Fruit fly (Drosophila melanogaster) whole organism, embryonic: Measurements from ENCODE around the gene snu.

Source experiments
- Adf1 ChIP-seq: fragments of 200-800 bp; sonication (Bioruptor generic); IDR thresholded peaks from 2 replicates; pipeline ENCODE4 v1.3.6; 2022; ENCODE audit warnings: missing biosample characterization, missing genetic modification characterization
- Asciz ChIP-seq: fragments of 200-800 bp; sonication (Bioruptor generic); optimal IDR thresholded peaks from 2 replicates; lab custom pipeline; 2017; ENCODE audit warnings: missing biosample characterization, mild to moderate bottlenecking, missing genetic modification characterization, missing genetic modification reagents
- C15 ChIP-seq: fragments of 200-800 bp; sonication (Bioruptor generic); IDR thresholded peaks from 3 replicates; pipeline ENCODE4 v1.3.6; 2022; ENCODE audit warnings: missing biosample characterization, missing genetic modification characterization
- CG1233 ChIP-seq: fragments of 200-800 bp; sonication (Bioruptor generic); optimal IDR thresholded peaks from 4 replicates; lab custom pipeline; 2018; ENCODE audit warnings: missing biosample characterization, mild to moderate bottlenecking, missing genetic modification characterization
- CG18262 ChIP-seq: fragments of 200-800 bp; optimal IDR thresholded peaks from 3 replicates; lab custom pipeline; 2019; ENCODE audit warnings: missing biosample characterization, mild to moderate bottlenecking, missing genetic modification characterization, moderate library complexity
- CG2116 ChIP-seq: fragments of 200-800 bp; sonication (Bioruptor generic); optimal IDR thresholded peaks from 3 replicates; lab custom pipeline; 2018; ENCODE audit warnings: missing biosample characterization, mild to moderate bottlenecking, missing genetic modification characterization
- CG2678 ChIP-seq: fragments of 200-800 bp; sonication (Bioruptor generic); optimal IDR thresholded peaks from 3 replicates; lab custom pipeline; 2019; ENCODE audit warnings: missing biosample characterization, mild to moderate bottlenecking, missing genetic modification characterization, moderate library complexity
- CG2712 ChIP-seq: fragments of 200-800 bp; optimal IDR thresholded peaks from 3 replicates; lab custom pipeline; 2019; ENCODE audit warnings: missing biosample characterization, mild to moderate bottlenecking, missing genetic modification characterization, moderate library complexity
- CG31224 ChIP-seq: fragments of 200-800 bp; sonication (Bioruptor generic); IDR thresholded peaks from 2 replicates; pipeline ENCODE4 v1.3.6; 2022; ENCODE audit warnings: missing biosample characterization, missing genetic modification characterization
- CG31388 ChIP-seq: fragments of 200-800 bp; sonication (Bioruptor generic); optimal IDR thresholded peaks from 2 replicates; lab custom pipeline; 2016; ENCODE audit warnings: missing biosample characterization, missing genetic modification characterization
- CG33213 ChIP-seq: fragments of 200-800 bp; sonication (Bioruptor generic); optimal IDR thresholded peaks from 3 replicates; lab custom pipeline; 2016; ENCODE audit warnings: missing biosample characterization, missing genetic modification characterization
- CG6272 ChIP-seq: fragments of 200-800 bp; sonication (Bioruptor generic); IDR thresholded peaks from 2 replicates; pipeline ENCODE4 v1.3.6; 2022; ENCODE audit warnings: missing biosample characterization, missing genetic modification characterization
- CG6791 ChIP-seq: fragments of 200-800 bp; sonication (Bioruptor generic); IDR thresholded peaks from 3 replicates; pipeline ENCODE4 v1.3.6; 2022; ENCODE audit warnings: missing biosample characterization, missing genetic modification characterization; ENCODE audit not compliant: partially characterized antibody
- CG6854 ChIP-seq: fragments of 200-800 bp; sonication (Bioruptor generic); optimal IDR thresholded peaks from 3 replicates; lab custom pipeline; 2017; ENCODE audit warnings: missing biosample characterization, mild to moderate bottlenecking, missing genetic modification characterization
- CG7963 ChIP-seq: fragments of 200-800 bp; sonication (Bioruptor generic); IDR thresholded peaks from 3 replicates; pipeline ENCODE4 v1.3.6; 2022; ENCODE audit warnings: missing biosample characterization, missing genetic modification characterization; ENCODE audit not compliant: partially characterized antibody
- CG8290 ChIP-seq, 3 experiments: fragments of 200-800 bp; sonication (Bioruptor generic); optimal IDR thresholded peaks; 2 replicates each; lab custom pipeline; 2016 to 2019; ENCODE audit warnings: missing biosample characterization in 3 of 3, missing genetic modification characterization in 3 of 3, mild to moderate bottlenecking in 2 of 3, moderate library complexity in 1 of 3
- CG9727 ChIP-seq: fragments of 200-800 bp; sonication (Bioruptor generic); optimal IDR thresholded peaks from 3 replicates; lab custom pipeline; 2017; ENCODE audit warnings: missing biosample characterization, mild to moderate bottlenecking, missing genetic modification characterization
- CG9797 ChIP-seq: fragments of 200-800 bp; sonication (Bioruptor generic); optimal IDR thresholded peaks from 3 replicates; lab custom pipeline; 2018; ENCODE audit warnings: missing biosample characterization, mild to moderate bottlenecking, missing genetic modification characterization
- E2f1 ChIP-seq: fragments of 200-800 bp; sonication (Bioruptor generic); IDR thresholded peaks from 2 replicates; pipeline ENCODE4 v1.3.6; 2022; ENCODE audit warnings: missing biosample characterization, missing genetic modification characterization
- Elba2 ChIP-seq: fragments of 200-800 bp; sonication (Bioruptor generic); optimal IDR thresholded peaks from 3 replicates; lab custom pipeline; 2016; ENCODE audit warnings: missing biosample characterization, missing genetic modification characterization
- GATAe ChIP-seq: fragments of 200-800 bp; sonication (Bioruptor generic); conservative IDR thresholded peaks from 2 replicates; pipeline ENCODE4 v1.3.6; 2022; ENCODE audit warnings: missing biosample characterization, missing genetic modification characterization
- Hmx ChIP-seq: fragments of 200-800 bp; sonication (Bioruptor generic); optimal IDR thresholded peaks from 2 replicates; lab custom pipeline; 2016; ENCODE audit warnings: missing biosample characterization, missing genetic modification characterization
- Hr3 ChIP-seq: fragments of 200-800 bp; sonication (Bioruptor generic); optimal IDR thresholded peaks from 3 replicates; lab custom pipeline; 2016; ENCODE audit warnings: missing biosample characterization, missing genetic modification characterization
- Hr78 ChIP-seq, 2 experiments: fragments of 200-800 bp in 1 of 2; fragments of >200 bp in 1 of 2; sonication (Bioruptor generic) in 1 of 2; optimal IDR thresholded peaks; 2 replicates each; lab custom pipeline; 2017 to 2019; ENCODE audit warnings: missing biosample characterization in 2 of 2, missing genetic modification characterization in 2 of 2, mild to moderate bottlenecking in 1 of 2, moderate library complexity in 1 of 2
- Jarid2 ChIP-seq: fragments of 200-800 bp; sonication (Bioruptor generic); optimal IDR thresholded peaks from 3 replicates; lab custom pipeline; 2017; ENCODE audit warnings: mild to moderate bottlenecking, missing biosample characterization, missing genetic modification reagents, missing genetic modification characterization
- Med ChIP-seq: fragments of 200-800 bp; sonication (Bioruptor generic); peaks from one replicate; lab custom pipeline; 2016; ENCODE audit warnings: missing biosample characterization, missing genetic modification characterization, mild to moderate bottlenecking, inconsistent platforms, moderate library complexity
- NC2α ChIP-seq: fragments of 200-800 bp; sonication (Bioruptor generic); optimal IDR thresholded peaks from 2 replicates; lab custom pipeline; 2016; ENCODE audit warnings: missing biosample characterization, missing genetic modification characterization
- Nf-YB ChIP-seq: fragments of 200-800 bp; sonication (Bioruptor generic); optimal IDR thresholded peaks from 3 replicates; lab custom pipeline; 2019; ENCODE audit warnings: missing biosample characterization, mild to moderate bottlenecking, missing genetic modification characterization, moderate library complexity
- NfI ChIP-seq: fragments of 200-800 bp; sonication (Bioruptor generic); optimal IDR thresholded peaks from 3 replicates; lab custom pipeline; 2018; ENCODE audit warnings: missing biosample characterization, mild to moderate bottlenecking, missing genetic modification characterization, moderate library complexity
- Oli ChIP-seq: fragments of 200-800 bp; sonication (Bioruptor generic); optimal IDR thresholded peaks from 2 replicates; lab custom pipeline; 2018; ENCODE audit warnings: missing biosample characterization, mild to moderate bottlenecking, missing genetic modification characterization, moderate library complexity
- Opbp ChIP-seq: fragments of 200-800 bp; sonication (Bioruptor generic); IDR thresholded peaks from 3 replicates; pipeline ENCODE4 v1.3.6; 2022; ENCODE audit warnings: missing biosample characterization, missing genetic modification characterization; ENCODE audit not compliant: partially characterized antibody
- Poxn ChIP-seq: fragments of 200-800 bp; sonication (Bioruptor generic); IDR thresholded peaks from 2 replicates; pipeline ENCODE4 v1.3.6; 2022; ENCODE audit warnings: missing biosample characterization, missing genetic modification characterization
- Sox100B ChIP-seq: fragments of 200-800 bp; sonication (Bioruptor generic); optimal IDR thresholded peaks from 3 replicates; lab custom pipeline; 2018; ENCODE audit warnings: missing biosample characterization, mild to moderate bottlenecking, missing genetic modification characterization
- Tbp ChIP-seq: fragments of >200 bp; optimal IDR thresholded peaks from 2 replicates; lab custom pipeline; 2018; ENCODE audit warnings: missing biosample characterization, missing genetic modification characterization
- Vsx1 ChIP-seq: fragments of 200-800 bp; sonication (Bioruptor generic); optimal IDR thresholded peaks from 2 replicates; lab custom pipeline; 2017; ENCODE audit warnings: missing biosample characterization, mild to moderate bottlenecking, missing genetic modification characterization, missing genetic modification reagents
- ara ChIP-seq: fragments of 200-800 bp; sonication (Bioruptor generic); IDR thresholded peaks from 2 replicates; pipeline ENCODE4 v1.3.6; 2022; ENCODE audit warnings: missing biosample characterization, missing genetic modification characterization
- bsh ChIP-seq, 2 experiments: fragments of 200-800 bp; sonication (Bioruptor generic); optimal IDR thresholded peaks; 2 replicates each; lab custom pipeline; 2017 to 2018; ENCODE audit warnings: mild to moderate bottlenecking in 2 of 2, missing biosample characterization in 2 of 2, missing genetic modification characterization in 2 of 2, moderate library complexity in 1 of 2
- chm ChIP-seq: fragments of 200-800 bp; sonication (Bioruptor generic); IDR thresholded peaks from 2 replicates; pipeline ENCODE4 v1.3.6; 2022; ENCODE audit warnings: missing biosample characterization, missing genetic modification characterization
- exex ChIP-seq: fragments of 200-800 bp; sonication (Bioruptor generic); optimal IDR thresholded peaks from 4 replicates; lab custom pipeline; 2018; ENCODE audit warnings: missing biosample characterization, mild to moderate bottlenecking, missing genetic modification characterization, moderate library complexity
- grn ChIP-seq: fragments of 200-800 bp; sonication (Bioruptor generic); optimal IDR thresholded peaks from 3 replicates; lab custom pipeline; 2017; ENCODE audit warnings: missing biosample characterization, missing genetic modification characterization
- hth ChIP-seq: fragments of >200 bp; optimal IDR thresholded peaks from 2 replicates; lab custom pipeline; 2017; ENCODE audit warnings: inconsistent platforms
- jing ChIP-seq: fragments of 200-800 bp; sonication (Bioruptor generic); optimal IDR thresholded peaks from 2 replicates; lab custom pipeline; 2018; ENCODE audit warnings: missing biosample characterization, mild to moderate bottlenecking, missing genetic modification characterization
- jumu ChIP-seq: fragments of 200-800 bp; sonication (Bioruptor generic); optimal IDR thresholded peaks from 3 replicates; lab custom pipeline; 2016; ENCODE audit warnings: missing biosample characterization, missing genetic modification characterization
- mirr ChIP-seq: fragments of 200-800 bp; sonication (Bioruptor generic); optimal IDR thresholded peaks from 3 replicates; lab custom pipeline; 2018; ENCODE audit warnings: missing biosample characterization, mild to moderate bottlenecking, missing genetic modification characterization
- nau ChIP-seq: fragments of 200-800 bp; sonication (Bioruptor generic); optimal IDR thresholded peaks from 3 replicates; lab custom pipeline; 2017; ENCODE audit warnings: missing biosample characterization, mild to moderate bottlenecking, missing genetic modification characterization, missing genetic modification reagents
- nmo ChIP-seq: fragments of 200-800 bp; sonication (Bioruptor generic); optimal IDR thresholded peaks from 2 replicates; lab custom pipeline; 2018; ENCODE audit warnings: missing biosample characterization, mild to moderate bottlenecking, missing genetic modification characterization, moderate library complexity
- org-1 ChIP-seq: fragments of 200-800 bp; sonication (Bioruptor generic); optimal IDR thresholded peaks from 2 replicates; lab custom pipeline; 2017; ENCODE audit warnings: missing biosample characterization, missing genetic modification characterization
- pfk ChIP-seq: fragments of 200-800 bp; sonication (Bioruptor generic); optimal IDR thresholded peaks from 2 replicates; lab custom pipeline; 2018; ENCODE audit warnings: missing biosample characterization, mild to moderate bottlenecking, missing genetic modification characterization, moderate library complexity
- pum ChIP-seq: fragments of 200-800 bp; sonication (Bioruptor generic); optimal IDR thresholded peaks from 2 replicates; lab custom pipeline; 2016; ENCODE audit warnings: missing biosample characterization, missing genetic modification characterization
- sima ChIP-seq: fragments of 200-800 bp; sonication (Bioruptor generic); optimal IDR thresholded peaks from 2 replicates; lab custom pipeline; 2016; ENCODE audit warnings: missing biosample characterization, missing genetic modification characterization

The snu gene

DNA sequence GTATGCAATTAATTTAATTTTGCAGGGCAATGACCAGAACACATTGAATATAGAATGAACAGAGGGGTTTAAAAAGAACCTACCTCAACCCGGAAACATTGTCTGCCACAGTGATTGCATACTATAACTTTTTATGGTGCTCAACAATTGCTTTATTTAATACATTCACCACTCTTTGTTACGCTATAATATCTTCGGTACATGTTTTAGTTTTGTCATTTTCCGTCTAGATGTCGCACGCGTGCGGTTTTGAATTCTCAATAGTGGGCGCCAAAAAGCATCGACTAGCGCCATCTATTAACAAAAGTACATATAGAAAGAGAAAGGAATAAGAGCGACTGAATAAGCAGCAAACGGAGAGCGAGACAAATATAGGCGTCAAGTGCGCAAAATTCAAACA, 2.7 kb upstream of the snu start (continued):
- TF ChIP-seq Hr78 (GFP tag; optimal IDR thresholded peaks at IDR 0.05; lab: Kevin White, UChicago) (no peak), GATAe (GFP tag; lab: Robert Waterston, UW) (no peak), Vsx1 (peak; percentile 42), CG6272 (peak; percentile 63), pfk (GFP tag; lab: Kevin White, UChicago) (peak; percentile 56), exex (peak; percentile 10), chm (GFP tag; lab: Robert Waterston, UW) (no peak; the same call in 1 of the 2 replicates), Opbp (peak; percentile 8; the same call in 1 of the 3 replicates), CG31388 (GFP tag; lab: Kevin White, UChicago) (peak; percentile 73), CG7963 (GFP tag; lab: Robert Waterston, UW) (no peak), pum (peak; percentile 89), Elba2 (GFP tag; lab: Kevin White, UChicago) (peak; percentile 61), org-1 (GFP tag; lab: Kevin White, UChicago) (peak; percentile 52), bsh (GFP tag; optimal IDR thresholded peaks at IDR 0.05; lab: Kevin White, UChicago) (peak in 1 of 2 experiments; percentile 84), Hr3 (GFP tag; lab: Kevin White, UChicago) (peak; percentile 88), Med (peak; percentile 99), CG18262 (tag; lab: Kevin White, UChicago) (peak; percentile 74), CG33213 (GFP tag; lab: Kevin White, UChicago) (peak; percentile 92), CG2678 (tag; lab: Kevin White, UChicago) (peak; percentile 70), nau (GFP tag; lab: Kevin White, UChicago) (no peak), Asciz (GFP tag; lab: Kevin White, UChicago) (peak; percentile 72), CG2116 (GFP tag; lab: Kevin White, UChicago) (peak; percentile 70), hth (lab: Kevin White, UChicago) (no peak), CG6791 (GFP tag; lab: Robert Waterston, UW) (no peak; the same call in 2 of the 3 replicates), CG9727 (peak; percentile 60), NfI (GFP tag; lab: Kevin White, UChicago) (peak; percentile 94), CG8290 (GFP tag; optimal IDR thresholded peaks at IDR 0.05; lab: Kevin White, UChicago) (peak; percentile 91), CG8290 (tag; optimal IDR thresholded peaks at IDR 0.05; lab: Kevin White, UChicago) (peak; percentile 52 to 93), Hmx (no peak), jing (GFP tag; lab: Kevin White, UChicago) (peak; percentile 72), Poxn (GFP tag; lab: Robert Waterston, UW) (no peak), Jarid2 (GFP tag; lab: Kevin White, UChicago) (peak; percentile 56), E2f1 (GFP tag; lab: Robert Waterston, UW) (peak; percentile 80), grn (GFP tag; lab: Kevin White, UChicago) (peak; percentile 27), Oli (tag; lab: Kevin White, UChicago) (peak; percentile 74), Nf-YB (GFP tag; lab: Kevin White, UChicago) (peak; percentile 34), CG2712 (tag; lab: Kevin White, UChicago) (peak; percentile 80), Sox100B (GFP tag; lab: Kevin White, UChicago) (peak; percentile 34), CG1233 (GFP tag; lab: Kevin White, UChicago) (peak; percentile 84), CG6854 (GFP tag; lab: Kevin White, UChicago) (peak; percentile 30), NC2α (GFP tag; lab: Kevin White, UChicago) (peak; percentile 79), CG9797 (GFP tag; lab: Kevin White, UChicago) (peak; percentile 1), Adf1 (peak; percentile 29; the same call in 1 of the 2 replicates), CG31224 (GFP tag; lab: Robert Waterston, UW) (peak; percentile 60), sima (GFP tag; lab: Kevin White, UChicago) (no peak), ara (GFP tag; lab: Robert Waterston, UW) (peak; percentile 82), Tbp (GFP tag; lab: Kevin White, UChicago) (no peak), jumu (peak; percentile 84), mirr (peak; percentile 86), nmo (peak; percentile 82), C15 (GFP tag; lab: Robert Waterston, UW) (peak; percentile 63; the same call in 1 of the 3 replicates)
